Fruit fly (Drosophila melanogaster) S2 (cell line): ENCODE measurements around the gene Wbp2.

Experiments
- CG8478 ChIP-seq: fragments of >200 bp; optimal IDR thresholded peaks from 2 replicates; lab custom pipeline; 2018
- CTCF ChIP-seq, 2 experiments: fragments of >200 bp; optimal IDR thresholded peaks; 2 replicates each; lab custom pipeline; 2018

DNA sequence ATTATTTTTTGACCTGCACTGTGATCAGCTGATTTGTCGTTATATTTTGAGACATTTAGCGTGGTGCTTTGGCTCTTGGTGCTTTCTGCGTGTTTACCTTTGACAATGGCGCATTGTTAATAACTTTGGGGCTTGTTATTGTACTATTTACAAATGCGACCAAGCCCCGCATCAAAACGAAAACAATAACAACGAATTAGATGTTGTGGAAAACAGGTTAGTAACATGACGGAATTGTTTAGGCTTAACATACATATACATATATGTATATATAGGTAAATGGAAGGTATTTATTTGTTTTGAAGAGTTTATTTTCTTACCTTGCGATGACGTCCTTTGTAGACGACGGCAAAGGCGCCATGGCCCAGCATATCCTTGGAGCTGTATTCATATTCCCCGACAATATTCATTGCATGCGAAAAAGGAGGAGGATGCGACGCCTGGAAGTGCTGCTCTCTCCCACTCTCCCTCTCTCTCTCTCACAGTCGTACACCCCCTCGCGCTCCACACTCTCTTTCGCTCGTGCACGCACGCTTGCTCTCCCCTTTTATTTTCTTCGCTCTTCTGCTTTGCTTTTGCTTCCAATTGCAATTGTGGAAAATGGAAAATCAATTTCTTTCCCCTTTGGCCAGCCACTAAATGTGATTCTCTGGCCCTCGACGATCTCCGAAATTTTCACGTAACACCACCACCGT lies 45.8 kb upstream of the Wbp2 start:
- no peak for TF ChIP-seq CG8478 (lab: Kevin White, UChicago)
- TF ChIP-seq CTCF (optimal IDR thresholded peaks at IDR 0.05; lab: Kevin White, UChicago) = no peak
